Worm (Caenorhabditis elegans) whole organism, early embryonic: ENCODE data around the gene C39B10.4.

Source experiments
- aly-1 ChIP-seq: sonication (generic microtip); optimal IDR thresholded peaks from 2 replicates; lab custom pipeline; 2016; ENCODE audit warnings: missing genetic modification characterization, missing compliant biosample characterization
- ama-1 ChIP-seq: fragments of 150-350 bp; optimal IDR thresholded peaks from 2 replicates; lab custom pipeline; 2014
- ets-7 ChIP-seq: sonication (generic microtip); optimal IDR thresholded peaks from 2 replicates; lab custom pipeline; 2016; ENCODE audit warnings: missing genotype, missing genetic modification characterization, missing compliant biosample characterization

ce11 chrX:10419743-10420142, 25.1 kb upstream of the C39B10.4 start, which contains the start of gene cdk-11.2:
- TF ChIP-seq aly-1 (tag; lab: Kevin White, UChicago) (no peak), ama-1 (lab: Kevin White, UChicago) (no peak), ets-7 (no peak)
